Worm (Caenorhabditis elegans) whole organism, L1 larva: Measurements from ENCODE around the gene acc-1.

Source experiments
- blmp-1 ChIP-seq: fragments of 150-350 bp; optimal IDR thresholded peaks from 2 replicates; lab custom pipeline; 2014; ENCODE audit warnings: missing biosample characterization, missing genetic modification characterization
- ceh-82 ChIP-seq, 3 experiments: fragments of 150-350 bp in 1 of 3; sonication (generic microtip) in 2 of 3; optimal IDR thresholded peaks; 2 replicates each; lab custom pipeline; 2014 to 2017; ENCODE audit warnings: missing biosample characterization in 3 of 3, missing genetic modification characterization in 3 of 3
- dpl-1 ChIP-seq, 3 experiments: fragments of 150-350 bp in 2 of 3; sonication (generic microtip) in 1 of 3; optimal IDR thresholded peaks; 2 replicates each; lab custom pipeline; 2014 to 2017; ENCODE audit warnings: missing biosample characterization in 3 of 3, missing genetic modification characterization in 3 of 3, missing genetic modification reagents in 3 of 3
- efl-1 ChIP-seq, 4 experiments: fragments of 150-350 bp; optimal IDR thresholded peaks in 3 of 4; peaks in 1 of 4; 1 replicate in 1 of 4; 2 replicates in 3 of 4; lab custom pipeline; 2014; ENCODE audit warnings: missing biosample characterization in 2 of 4, missing genetic modification characterization in 2 of 4, missing genetic modification reagents in 2 of 4
- elt-2 ChIP-seq: sonication (generic microtip); optimal IDR thresholded peaks from 2 replicates; lab custom pipeline; 2016; ENCODE audit warnings: missing genetic modification characterization, mild to moderate bottlenecking, inconsistent platforms, missing compliant biosample characterization, missing genetic modification reagents
- elt-3 ChIP-seq, 6 experiments: fragments of 150-350 bp in 1 of 6; sonication (generic microtip); optimal IDR thresholded peaks; 2 replicates each; lab custom pipeline; 2017 to 2018; ENCODE audit warnings: missing biosample characterization in 6 of 6, missing genetic modification characterization in 6 of 6, inconsistent platforms in 1 of 6
- fos-1 ChIP-seq: fragments of 150-350 bp; optimal IDR thresholded peaks from 2 replicates; lab custom pipeline; 2014; ENCODE audit warnings: missing biosample characterization, missing genetic modification characterization
- irx-1 ChIP-seq: sonication (generic microtip); optimal IDR thresholded peaks from 2 replicates; lab custom pipeline; 2016; ENCODE audit warnings: missing genetic modification characterization, missing compliant biosample characterization
- jun-1 ChIP-seq: fragments of 150-350 bp; optimal IDR thresholded peaks from 2 replicates; lab custom pipeline; 2014; ENCODE audit warnings: missing biosample characterization, missing genetic modification reagents, missing genetic modification characterization
- lin-14 ChIP-seq: fragments of 200-800 bp; sonication (Bioruptor generic); optimal IDR thresholded peaks from 2 replicates; lab custom pipeline; 2018; ENCODE audit warnings: mild to moderate bottlenecking, missing genetic modification characterization, moderate library complexity, missing compliant biosample characterization
- lin-35 ChIP-seq, 2 experiments: fragments of 150-350 bp; optimal IDR thresholded peaks; 2 replicates each; lab custom pipeline; 2014; ENCODE audit warnings: missing biosample characterization in 2 of 2, missing genetic modification characterization in 2 of 2, missing genetic modification reagents in 2 of 2
- lir-3 ChIP-seq: sonication (generic microtip); optimal IDR thresholded peaks from 2 replicates; lab custom pipeline; 2016; ENCODE audit warnings: mild to moderate bottlenecking, missing genetic modification characterization, moderate library complexity, missing compliant biosample characterization; ENCODE audit not compliant: poor library complexity
- lsy-2 ChIP-seq, 2 experiments: fragments of 150-350 bp; optimal IDR thresholded peaks; 2 replicates each; lab custom pipeline; 2014; ENCODE audit warnings: missing biosample characterization in 2 of 2, missing genetic modification characterization in 2 of 2
- mdl-1 ChIP-seq, 2 experiments: fragments of 150-350 bp; optimal IDR thresholded peaks; 2 replicates each; lab custom pipeline; 2014 to 2017; ENCODE audit warnings: missing biosample characterization in 2 of 2, missing genetic modification characterization in 2 of 2, inconsistent platforms in 1 of 2
- mep-1 ChIP-seq: fragments of 150-350 bp; optimal IDR thresholded peaks from 2 replicates; lab custom pipeline; 2014; ENCODE audit warnings: missing biosample characterization, missing genetic modification characterization
- nhr-20 ChIP-seq: sonication (generic microtip); optimal IDR thresholded peaks from 2 replicates; lab custom pipeline; 2016; ENCODE audit warnings: mild to moderate bottlenecking, missing genetic modification characterization, missing compliant biosample characterization
- nhr-71 ChIP-seq: sonication (generic microtip); optimal IDR thresholded peaks from 2 replicates; lab custom pipeline; 2016; ENCODE audit warnings: mild to moderate bottlenecking, missing genetic modification characterization, moderate library complexity, missing compliant biosample characterization
- nhr-84 ChIP-seq: sonication (generic microtip); optimal IDR thresholded peaks from 2 replicates; lab custom pipeline; 2017; ENCODE audit warnings: missing biosample characterization, missing genetic modification characterization
- nhr-85 ChIP-seq: sonication (generic microtip); peaks from one replicate; lab custom pipeline; 2016; ENCODE audit warnings: missing genetic modification characterization, inconsistent platforms, missing compliant biosample characterization
- nhr-90 ChIP-seq: sonication (generic microtip); optimal IDR thresholded peaks from 2 replicates; lab custom pipeline; 2016; ENCODE audit warnings: mild to moderate bottlenecking, missing genetic modification characterization, missing compliant biosample characterization; ENCODE audit not compliant: poor library complexity
- pqm-1 ChIP-seq: sonication (generic microtip); optimal IDR thresholded peaks from 3 replicates; lab custom pipeline; 2017; ENCODE audit warnings: missing biosample characterization, missing genetic modification characterization
- rnt-1 ChIP-seq: sonication (generic microtip); optimal IDR thresholded peaks from 2 replicates; lab custom pipeline; 2016; ENCODE audit warnings: mild to moderate bottlenecking, missing genetic modification characterization, moderate library complexity, missing compliant biosample characterization
- skn-1 ChIP-seq: fragments of 150-350 bp; optimal IDR thresholded peaks from 2 replicates; lab custom pipeline; 2014; ENCODE audit warnings: missing biosample characterization, missing genetic modification characterization
- snpc-4 ChIP-seq: fragments of 150-350 bp; optimal IDR thresholded peaks from 2 replicates; lab custom pipeline; 2014; ENCODE audit warnings: missing biosample characterization, missing genetic modification characterization
- snu-23 ChIP-seq: sonication (generic microtip); optimal IDR thresholded peaks from 2 replicates; lab custom pipeline; 2016; ENCODE audit warnings: missing genetic modification characterization, missing compliant biosample characterization
- sox-4 ChIP-seq: sonication (generic microtip); optimal IDR thresholded peaks from 2 replicates; lab custom pipeline; 2016; ENCODE audit warnings: missing genetic modification characterization, missing compliant biosample characterization
- sptf-1 ChIP-seq: fragments of 150-350 bp; optimal IDR thresholded peaks from 2 replicates; lab custom pipeline; 2014; ENCODE audit warnings: missing biosample characterization, missing genetic modification characterization
- swsn-7 ChIP-seq: sonication (generic microtip); optimal IDR thresholded peaks from 2 replicates; lab custom pipeline; 2016; ENCODE audit warnings: missing genetic modification characterization, missing compliant biosample characterization
- tbx-2 ChIP-seq: sonication (generic microtip); optimal IDR thresholded peaks from 2 replicates; lab custom pipeline; 2016; ENCODE audit warnings: missing genetic modification characterization, missing compliant biosample characterization
- tlp-1 ChIP-seq: fragments of 150-350 bp; optimal IDR thresholded peaks from 2 replicates; lab custom pipeline; 2014; ENCODE audit warnings: missing biosample characterization, missing genetic modification characterization
- unc-130 ChIP-seq: fragments of 150-350 bp; optimal IDR thresholded peaks from 2 replicates; lab custom pipeline; 2017; ENCODE audit warnings: missing biosample characterization, missing genetic modification characterization, inconsistent platforms
- unc-62 ChIP-seq: fragments of 150-350 bp; optimal IDR thresholded peaks from 2 replicates; lab custom pipeline; 2014; ENCODE audit warnings: missing biosample characterization, missing genetic modification reagents, missing genetic modification characterization
- zag-1 ChIP-seq: fragments of 150-350 bp; optimal IDR thresholded peaks from 2 replicates; lab custom pipeline; 2014; ENCODE audit warnings: missing biosample characterization, missing genetic modification characterization

The acc-1 gene

DNA sequence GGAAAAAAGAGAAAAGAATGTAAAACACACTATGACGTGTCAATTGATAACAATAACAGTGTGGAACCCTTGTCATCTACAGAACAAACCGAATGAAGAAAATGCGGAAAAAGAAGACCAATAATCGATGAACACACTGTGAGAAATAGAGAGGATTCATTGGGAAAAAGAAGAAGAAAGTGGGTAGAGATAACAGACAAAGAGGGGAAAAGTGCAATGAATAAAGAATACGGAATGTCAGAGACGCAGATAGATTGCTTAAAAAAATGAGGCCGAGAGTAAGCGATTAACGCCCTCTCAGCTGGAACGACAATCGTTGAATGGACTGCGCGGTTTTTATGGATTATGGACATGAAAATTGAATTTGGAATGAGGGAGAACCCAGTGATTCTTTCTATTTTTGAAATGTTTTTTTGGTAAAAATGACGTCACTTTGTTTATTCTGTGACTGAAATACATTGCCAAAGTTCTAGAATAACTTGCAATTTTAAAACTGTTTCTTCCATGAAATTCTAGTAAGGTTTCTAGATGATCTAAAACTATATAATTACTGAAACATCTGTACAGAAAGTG lies 10.0 kb upstream of the acc-1 start, which contains the start of gene amph-1:
Gene amph-1, minus strand, starts transcription at position 85 of the 573 bp plus-strand sequence.
- TF ChIP-seq efl-1 (optimal IDR thresholded peaks at IDR 0.05; lab: Kevin White, UChicago) (peak; percentile 47 to 62), efl-1 (GFP tag; optimal IDR thresholded peaks at IDR 0.05 in 1 of 2; lab: Kevin White, UChicago) (no peak), dpl-1 (GFP tag; optimal IDR thresholded peaks at IDR 0.05; lab: Kevin White, UChicago) (peak in 2 of 3 experiments; percentile 1 to 19), lir-3 (tag; lab: Kevin White, UChicago) (peak; percentile 2), snu-23 (GFP tag; lab: Kevin White, UChicago) (peak; percentile 58), elt-3 (tag; optimal IDR thresholded peaks at IDR 0.05; lab: Kevin White, UChicago) (peak in 1 of 6 experiments; percentile 8), mep-1 (tag; lab: Kevin White, UChicago) (peak; percentile 65), mdl-1 (tag; optimal IDR thresholded peaks at IDR 0.05; lab: Kevin White, UChicago) (no peak), fos-1 (tag; lab: Kevin White, UChicago) (no peak), elt-2 (tag; lab: Kevin White, UChicago) (no peak), nhr-20 (tag; lab: Kevin White, UChicago) (peak; percentile 35), lsy-2 (tag; optimal IDR thresholded peaks at IDR 0.05; lab: Kevin White, UChicago) (peak; percentile 20 to 60), swsn-7 (tag; lab: Kevin White, UChicago) (peak; percentile 19), nhr-85 (tag; lab: Kevin White, UChicago) (peak; percentile 57), blmp-1 (peak; percentile 75), tbx-2 (tag; lab: Kevin White, UChicago) (peak; percentile 15), nhr-71 (tag; lab: Kevin White, UChicago) (peak; percentile 37), skn-1 (tag; lab: Kevin White, UChicago) (peak; percentile 1), jun-1 (tag; lab: Kevin White, UChicago) (peak; percentile 2), ceh-82 (tag; optimal IDR thresholded peaks at IDR 0.05; lab: Kevin White, UChicago) (peak in 1 of 3 experiments; percentile 1), sptf-1 (tag; lab: Kevin White, UChicago) (no peak), unc-62 (GFP tag; lab: Kevin White, UChicago) (no peak), rnt-1 (peak; percentile 45), lin-35 (GFP tag; optimal IDR thresholded peaks at IDR 0.05; lab: Kevin White, UChicago) (peak; percentile 41), lin-14 (GFP tag; lab: Kevin White, UChicago) (peak; percentile 83), snpc-4 (tag; lab: Kevin White, UChicago) (no peak)
- TF ChIP-seq, all 84 proteins: peak for 19

- TF ChIP-seq nhr-84 (tag; lab: Kevin White, UChicago) (no peak), unc-130 (tag; lab: Kevin White, UChicago) (no peak), pqm-1 (tag; lab: Kevin White, UChicago) (no peak)
- TF ChIP-seq, all 84 proteins: peak for 0
Observed at ce11 chrIV:9648682-9649081, 9.2 kb upstream of the acc-1 start, which contains the start of gene srm-3. srm-3 (plus strand) TSS chrIV:9648982.

DNA sequence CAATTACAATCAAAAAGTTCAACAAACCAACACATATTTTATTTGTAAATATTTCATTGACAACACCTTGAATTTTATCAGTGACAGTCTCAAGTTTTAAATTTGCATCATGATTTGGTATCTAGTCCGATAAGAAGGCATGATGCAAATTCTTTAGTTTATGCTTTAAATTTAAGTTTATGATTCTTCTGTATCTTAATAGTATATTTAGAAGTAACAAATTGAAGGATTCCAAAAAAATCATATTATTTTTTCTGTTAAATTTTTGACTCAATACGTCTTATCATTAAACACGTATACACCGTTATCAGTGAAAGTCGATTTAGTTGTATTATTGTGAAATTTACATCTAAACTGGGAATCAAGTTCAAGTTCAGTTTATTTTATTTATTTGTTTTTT lies 6.6 kb upstream of the acc-1 start, which contains the start of gene chca-1:
Gene chca-1, plus strand, starts transcription at position 161 of the 400 bp plus-strand sequence.
- TF ChIP-seq nhr-20 (tag; lab: Kevin White, UChicago) = peak; percentile 2
- TF ChIP-seq elt-3 (tag; optimal IDR thresholded peaks at IDR 0.05; lab: Kevin White, UChicago) = no peak
- peak; percentile 14 for TF ChIP-seq nhr-90 (tag; lab: Kevin White, UChicago)
- TF ChIP-seq tlp-1 (tag; lab: Kevin White, UChicago) = peak; percentile 79
- peak; percentile 94 for TF ChIP-seq elt-2 (tag; lab: Kevin White, UChicago)
- peak; percentile 36 for TF ChIP-seq nhr-71 (tag; lab: Kevin White, UChicago)
- no peak for TF ChIP-seq irx-1 (tag; lab: Kevin White, UChicago)
- TF ChIP-seq, all 84 proteins: peak for 5

- TF ChIP-seq sox-4 (tag; lab: Kevin White, UChicago) (no peak), zag-1 (no peak)
Observed at ce11 chrIV:9653184-9653583, 4.7 kb upstream of the acc-1 start, which contains the start of gene F58G6.3. F58G6.3 (plus strand) TSS chrIV:9653535.
